Worm (Caenorhabditis elegans) whole organism, L4/young adult: Measurements from ENCODE around the gene Y116A8C.29.

ENCODE experiments used
- W03F9.2 ChIP-seq: fragments of 150-350 bp; optimal IDR thresholded peaks from 2 replicates; lab custom pipeline; 2014; ENCODE audit warnings: missing biosample characterization, missing genetic modification characterization
- dao-5 ChIP-seq: sonication (generic microtip); optimal IDR thresholded peaks from 2 replicates; lab custom pipeline; 2016; ENCODE audit warnings: missing genotype, missing genetic modification characterization, moderate library complexity, missing compliant biosample characterization
- him-1 ChIP-seq: sonication (generic microtip); optimal IDR thresholded peaks from 2 replicates; lab custom pipeline; 2016; ENCODE audit warnings: missing genotype, missing genetic modification reagents, missing genetic modification characterization, missing compliant biosample characterization

The Y116A8C.29 gene

DNA sequence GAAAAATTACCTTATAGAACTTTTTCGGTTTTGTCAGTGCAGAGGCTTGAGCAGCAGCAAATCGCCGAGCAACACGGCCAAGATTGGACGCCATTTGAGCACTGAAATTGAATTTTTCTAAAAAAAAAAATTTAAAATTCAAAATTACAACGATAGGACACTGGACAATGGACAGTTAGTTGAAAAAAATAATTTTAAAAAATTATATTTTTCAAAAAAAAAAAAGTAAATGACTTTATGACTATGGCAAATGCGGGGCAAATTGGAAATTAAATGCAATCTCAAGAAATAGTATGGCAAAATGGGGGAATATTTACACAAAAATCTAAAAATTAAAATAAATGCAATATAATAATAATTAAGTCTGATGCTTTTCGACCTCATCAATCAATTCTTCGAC is 2.3 kb downstream of the Y116A8C.29 start, which contains the start of gene Y116A8C.27:
Gene Y116A8C.27 (minus strand): TSS at position 101 of the 400 bp plus-strand sequence.
- TF ChIP-seq W03F9.2 (tag; lab: Kevin White, UChicago) (no peak), dao-5 (tag; lab: Kevin White, UChicago) (no peak), him-1 (tag; lab: Kevin White, UChicago) (no peak)

DNA sequence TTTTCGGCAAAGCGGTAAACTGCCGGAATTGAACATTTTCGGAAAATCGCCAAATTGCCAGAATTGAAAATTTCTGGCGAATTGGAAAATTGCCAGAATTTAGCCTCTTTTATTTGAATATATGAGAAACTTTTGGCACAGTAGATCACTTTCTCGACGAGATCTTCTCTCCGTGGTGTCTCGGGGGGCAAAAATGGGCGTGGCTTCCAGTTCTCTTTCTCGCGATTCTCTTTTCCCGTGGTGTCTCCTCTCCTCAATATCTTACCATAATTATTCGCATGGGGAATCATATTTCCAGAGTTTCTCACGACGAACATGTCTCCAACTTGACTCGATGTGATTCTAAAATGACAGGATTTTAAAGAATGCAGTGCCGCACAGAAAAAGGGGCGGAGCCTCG is 5.3 kb downstream of the Y116A8C.29 start:
- TF ChIP-seq dao-5 (tag; lab: Kevin White, UChicago) (no peak), him-1 (tag; lab: Kevin White, UChicago) (no peak), W03F9.2 (tag; lab: Kevin White, UChicago) (no peak)

DNA sequence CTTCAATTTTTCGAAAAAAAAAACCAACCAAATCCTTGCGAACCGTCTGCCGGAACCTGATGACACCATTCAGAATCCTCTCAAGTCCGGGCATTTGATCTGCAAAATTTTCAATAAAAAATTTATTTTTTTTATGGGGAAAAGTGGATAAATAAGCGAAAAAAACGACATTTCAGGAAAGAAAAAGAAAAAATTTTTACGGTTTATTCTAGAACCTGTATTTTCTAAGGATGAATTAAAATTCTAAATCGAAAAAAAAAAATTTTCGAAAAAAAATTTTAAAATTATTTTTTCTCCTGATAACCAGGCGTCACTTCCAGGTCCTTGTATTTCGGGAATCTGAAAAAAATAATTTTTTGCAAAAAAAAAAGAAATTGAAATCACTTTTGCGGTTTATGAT is 6.3 kb downstream of the Y116A8C.29 start, which contains the start of gene bca-2:
Gene bca-2 (minus strand): TSS at position 101 of the 400 bp plus-strand sequence.
- no peak for TF ChIP-seq W03F9.2 (tag; lab: Kevin White, UChicago)
- no peak for TF ChIP-seq dao-5 (tag; lab: Kevin White, UChicago)
- no peak for TF ChIP-seq him-1 (tag; lab: Kevin White, UChicago)

DNA sequence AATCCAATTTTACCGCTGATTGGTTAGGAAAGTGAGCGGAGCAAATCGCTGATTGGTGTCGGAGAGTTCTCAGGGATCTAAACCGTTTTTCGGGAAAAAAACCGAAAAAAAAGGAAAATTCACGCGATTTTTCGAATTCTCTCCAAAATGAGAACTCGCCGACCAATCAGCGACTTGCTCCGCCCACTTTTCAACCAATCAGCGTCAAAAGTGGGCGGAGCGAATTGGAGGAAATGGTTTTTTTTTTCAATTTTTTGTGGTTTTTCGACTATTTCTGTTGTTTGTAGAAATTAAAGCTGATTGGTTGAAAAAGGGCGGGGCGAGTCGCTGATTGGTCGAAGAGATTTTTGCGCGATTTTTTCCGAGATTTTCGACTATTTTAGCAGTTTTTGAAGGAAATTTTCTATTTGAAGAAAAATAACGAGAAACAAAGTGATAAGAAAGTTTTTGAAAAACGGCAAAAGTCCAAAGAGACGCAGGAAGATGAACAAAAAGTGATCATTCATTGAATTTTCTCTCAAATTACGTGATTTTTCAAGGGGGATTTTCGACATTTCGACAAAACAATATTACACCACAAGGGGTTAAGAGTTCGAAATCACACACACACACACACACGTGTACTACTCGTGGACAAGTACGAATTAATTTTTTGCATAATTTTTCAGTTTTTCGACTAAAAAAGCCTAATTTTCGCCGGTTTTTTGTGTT is 7.0 kb downstream of the Y116A8C.29 start:
- TF ChIP-seq him-1 (tag; lab: Kevin White, UChicago) (no peak), W03F9.2 (tag; lab: Kevin White, UChicago) (no peak), dao-5 (tag; lab: Kevin White, UChicago) (no peak)

DNA sequence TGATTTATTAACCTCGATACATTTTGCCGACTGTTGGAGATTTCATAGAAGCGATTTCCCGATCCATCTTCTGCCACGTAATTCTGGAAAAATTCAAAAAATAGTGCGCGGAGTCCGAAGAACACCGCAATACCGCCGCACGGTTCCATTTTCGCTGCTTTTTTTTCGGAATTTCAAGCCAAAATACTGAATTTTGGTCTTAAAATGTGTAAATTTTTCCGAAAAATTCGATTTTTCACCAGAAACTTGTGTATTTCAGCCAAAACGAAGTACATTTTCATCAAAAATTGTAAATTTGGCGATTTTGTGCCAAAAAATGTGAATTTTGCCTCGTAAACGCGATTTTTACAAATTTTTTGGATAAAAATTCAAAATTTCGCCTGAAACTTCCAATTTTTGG is 9.3 kb downstream of the Y116A8C.29 start:
- no peak for TF ChIP-seq W03F9.2 (tag; lab: Kevin White, UChicago)
- TF ChIP-seq him-1 (tag; lab: Kevin White, UChicago) = no peak
- TF ChIP-seq dao-5 (tag; lab: Kevin White, UChicago) = no peak

DNA sequence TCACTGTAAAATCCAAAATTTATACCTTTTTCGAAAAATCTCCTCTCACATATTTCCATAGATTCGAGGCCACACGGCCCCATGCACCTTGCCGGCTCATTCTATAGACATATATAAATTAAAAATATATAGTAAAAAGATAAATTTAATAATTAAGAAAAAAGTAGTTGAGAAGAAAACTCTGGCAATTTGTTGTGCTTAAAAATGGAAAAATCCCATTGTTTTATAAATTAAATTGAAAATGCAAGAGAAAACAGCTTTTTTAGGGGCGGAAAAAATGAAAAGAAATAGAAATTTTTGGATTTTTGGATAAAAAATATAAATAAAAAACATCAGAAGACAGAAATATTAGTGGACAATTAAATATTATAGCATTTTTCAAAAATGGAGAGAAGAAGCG is 9.8 kb downstream of the Y116A8C.29 start, which contains the start of gene Y116A8C.30:
Gene Y116A8C.30 (minus strand): TSS at position 101 of the 400 bp plus-strand sequence.
- TF ChIP-seq W03F9.2 (tag; lab: Kevin White, UChicago) = no peak
- TF ChIP-seq him-1 (tag; lab: Kevin White, UChicago) = no peak
- no peak for TF ChIP-seq dao-5 (tag; lab: Kevin White, UChicago)

DNA sequence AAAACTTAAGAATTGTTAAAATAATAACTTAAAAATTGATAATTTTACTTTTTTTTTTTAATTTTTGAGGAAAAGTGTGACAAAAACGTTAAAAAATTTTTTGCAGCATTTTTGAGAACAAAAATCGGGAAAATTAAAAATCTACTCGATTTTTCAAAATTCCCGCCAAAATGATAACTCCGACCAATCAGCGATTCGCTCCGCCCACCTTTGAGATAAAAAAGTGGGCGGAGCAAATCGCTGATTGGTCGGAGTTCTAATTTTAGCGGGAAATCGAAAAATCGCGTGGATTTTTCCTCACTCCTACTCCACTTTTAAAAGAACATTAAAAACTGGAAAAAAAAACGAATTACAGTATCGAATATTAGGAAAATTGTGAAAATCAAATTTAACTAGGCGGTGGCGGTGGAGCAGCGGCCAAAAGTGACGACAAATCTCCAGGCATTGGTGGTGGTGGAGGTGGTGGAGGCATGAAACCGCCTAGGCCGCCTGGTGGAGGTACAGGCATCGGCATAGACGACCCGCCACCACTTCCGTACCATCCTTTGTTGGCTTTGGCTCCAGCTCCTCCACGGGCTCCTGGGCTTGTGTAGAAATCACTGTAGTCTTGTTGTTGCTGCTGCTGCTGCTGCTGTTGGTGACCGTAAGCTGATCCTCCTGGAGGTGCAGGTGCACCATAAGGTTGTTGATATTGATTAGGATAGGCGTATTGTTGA is 10.5 kb downstream of the Y116A8C.29 start:
- no peak for TF ChIP-seq W03F9.2 (tag; lab: Kevin White, UChicago)
- TF ChIP-seq him-1 (tag; lab: Kevin White, UChicago) = no peak
- TF ChIP-seq dao-5 (tag; lab: Kevin White, UChicago) = no peak

DNA sequence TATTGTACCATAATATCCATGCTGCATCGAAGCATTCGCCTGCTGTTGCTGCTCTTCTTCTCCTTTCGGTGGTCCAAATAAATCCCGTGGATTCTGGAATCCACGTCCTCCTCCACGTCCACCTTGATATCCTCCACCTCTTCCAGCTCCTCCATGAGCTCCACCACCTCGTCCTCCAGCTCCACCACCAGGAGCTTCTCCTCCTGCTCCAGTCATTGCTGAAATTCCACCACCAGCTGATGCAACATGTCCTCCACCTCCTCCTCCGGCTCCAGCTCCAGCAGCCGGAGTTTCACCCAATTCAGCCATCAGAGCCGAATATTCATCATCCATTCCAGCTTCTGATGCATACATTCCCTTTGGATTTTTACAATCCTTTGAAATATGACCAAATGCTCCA is 11.8 kb downstream of the Y116A8C.29 start:
- no peak for TF ChIP-seq W03F9.2 (tag; lab: Kevin White, UChicago)
- no peak for TF ChIP-seq dao-5 (tag; lab: Kevin White, UChicago)

DNA sequence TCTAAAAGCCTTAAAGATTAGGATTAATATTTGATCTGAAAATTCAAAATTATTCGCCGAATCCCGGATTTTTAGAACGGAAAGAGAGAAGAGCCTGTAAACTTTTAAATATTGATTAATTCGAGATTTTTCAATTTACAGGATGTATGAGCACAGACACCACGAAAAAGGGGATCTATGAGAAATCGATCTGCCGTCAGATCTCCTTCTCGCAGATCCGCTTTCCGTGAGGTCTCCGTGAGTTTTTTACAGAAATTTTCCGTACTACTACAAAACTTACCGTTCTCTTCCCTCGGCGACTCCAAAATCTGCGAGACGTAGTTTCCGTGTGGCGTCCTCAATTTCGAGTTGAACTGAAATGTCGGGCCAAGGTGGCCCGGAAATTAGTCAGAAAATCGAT is 14.4 kb downstream of the Y116A8C.29 start:
- no peak for TF ChIP-seq him-1 (tag; lab: Kevin White, UChicago)
- TF ChIP-seq dao-5 (tag; lab: Kevin White, UChicago) = no peak
- no peak for TF ChIP-seq W03F9.2 (tag; lab: Kevin White, UChicago)

DNA sequence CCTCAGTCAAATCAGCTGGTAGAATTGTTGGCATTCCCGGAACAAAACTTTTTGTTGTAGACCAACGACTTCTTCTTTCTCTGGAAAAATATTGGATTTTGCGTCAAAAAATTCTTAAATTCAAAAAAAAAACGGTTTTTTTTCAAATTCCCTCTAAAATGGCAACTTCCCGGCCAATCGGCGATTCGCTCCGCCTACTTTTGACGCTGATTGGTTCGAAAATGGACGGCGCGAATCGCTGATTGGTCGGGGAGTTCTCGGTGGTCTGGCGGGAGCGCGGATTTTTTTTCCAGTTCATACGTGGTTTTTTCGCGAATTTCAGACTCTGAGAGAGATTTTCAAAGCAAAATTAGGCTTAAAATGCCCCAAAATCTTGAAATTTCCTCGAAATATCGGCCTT is 15.0 kb downstream of the Y116A8C.29 start:
- no peak for TF ChIP-seq W03F9.2 (tag; lab: Kevin White, UChicago)
- no peak for TF ChIP-seq him-1 (tag; lab: Kevin White, UChicago)
- no peak for TF ChIP-seq dao-5 (tag; lab: Kevin White, UChicago)

DNA sequence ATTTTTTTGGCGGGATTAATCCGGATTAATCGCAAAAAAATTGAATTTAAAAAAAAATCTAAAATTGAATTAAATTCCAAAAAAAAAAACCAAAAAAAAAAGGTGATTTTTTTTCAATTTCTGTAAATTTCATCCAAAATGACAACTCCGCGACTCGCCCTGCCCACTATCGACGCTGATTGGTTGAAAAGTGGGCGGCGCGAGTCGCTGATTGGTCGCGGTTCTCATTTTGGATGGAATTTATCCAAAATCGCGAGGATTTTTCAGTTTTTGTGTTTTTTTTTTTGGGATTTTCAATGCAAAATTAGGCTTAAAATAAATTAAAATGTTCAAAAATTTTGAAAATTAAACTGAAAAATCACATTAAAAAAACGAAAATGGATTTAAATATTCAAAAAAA is 15.6 kb downstream of the Y116A8C.29 start:
- TF ChIP-seq W03F9.2 (tag; lab: Kevin White, UChicago) (no peak), dao-5 (tag; lab: Kevin White, UChicago) (no peak), him-1 (tag; lab: Kevin White, UChicago) (no peak)

DNA sequence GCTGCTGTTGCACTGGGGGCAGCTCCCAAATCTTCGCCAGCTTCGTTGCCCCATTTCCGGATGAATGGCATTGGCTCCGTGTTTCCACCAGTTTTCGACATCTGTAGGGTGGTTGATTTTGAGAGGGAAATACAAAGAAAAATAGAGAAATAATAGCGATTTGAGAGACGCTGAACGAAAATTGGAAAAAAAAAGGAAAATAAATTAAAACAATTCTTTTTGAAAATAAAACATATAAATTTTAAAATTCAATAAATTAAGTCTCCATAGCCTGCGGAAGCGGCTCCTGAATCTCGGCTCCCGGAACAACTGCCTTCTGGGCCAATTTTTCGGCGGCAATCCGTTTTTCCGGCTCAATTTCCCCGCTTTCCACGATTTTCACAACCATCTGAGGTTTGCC is 17.1 kb downstream of the Y116A8C.29 start, which contains the start of gene sfa-1:
Gene sfa-1 (minus strand): TSS at position 101 of the 400 bp plus-strand sequence.
- TF ChIP-seq him-1 (tag; lab: Kevin White, UChicago) (no peak), W03F9.2 (tag; lab: Kevin White, UChicago) (no peak), dao-5 (tag; lab: Kevin White, UChicago) (no peak)

DNA sequence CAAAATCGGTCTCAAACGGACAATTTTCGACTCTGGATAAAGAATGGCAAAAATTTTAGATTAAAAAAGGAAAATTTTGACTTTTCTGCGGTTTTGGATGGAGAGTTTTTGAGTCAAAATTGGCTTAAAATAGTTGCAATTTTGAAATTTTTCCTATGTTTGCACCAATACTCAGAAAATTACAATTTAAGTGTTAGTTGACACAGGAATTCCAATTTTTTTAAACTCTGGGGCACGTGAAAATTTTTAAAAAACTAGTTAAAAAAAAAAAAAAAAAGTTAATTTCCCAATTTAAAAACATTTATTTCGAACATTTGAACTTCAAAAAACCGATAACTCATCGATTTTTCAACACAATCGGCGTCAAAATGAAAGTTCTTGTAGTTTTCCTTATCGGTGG is 18.0 kb downstream of the Y116A8C.29 start, which contains the start of gene Y116A8C.33:
Gene Y116A8C.33 (plus strand): TSS at position 301 of the 400 bp plus-strand sequence.
- TF ChIP-seq him-1 (tag; lab: Kevin White, UChicago) (no peak), W03F9.2 (tag; lab: Kevin White, UChicago) (no peak), dao-5 (tag; lab: Kevin White, UChicago) (no peak)
